Worm (Caenorhabditis elegans): ENCODE results near the gene twk-23.
A peak's percentile ranks its signal among the peaks of the same experiment; 100 is the strongest.

twk-23 gene

ce11 chrX:13818791-13819190, 4.6 kb downstream of the twk-23 start:
- TF ChIP-seq dao-5 (tag; optimal IDR thresholded peaks at IDR 0.05) (no peak), W03F9.2 (tag; optimal IDR thresholded peaks at IDR 0.05) (no peak), him-1 (tag; optimal IDR thresholded peaks at IDR 0.05) (no peak)

ce11 chrX:13811929-13812328, 11.5 kb downstream of the twk-23 start:
- TF ChIP-seq him-1 (tag; optimal IDR thresholded peaks at IDR 0.05), result no peak
- TF ChIP-seq W03F9.2 (tag; optimal IDR thresholded peaks at IDR 0.05), result no peak
- no peak for TF ChIP-seq dao-5 (tag; optimal IDR thresholded peaks at IDR 0.05)

ce11 chrX:13811156-13811555, 12.2 kb downstream of the twk-23 start:
- no peak for TF ChIP-seq dao-5 (tag; optimal IDR thresholded peaks at IDR 0.05)
- no peak for TF ChIP-seq W03F9.2 (tag; optimal IDR thresholded peaks at IDR 0.05)
- no peak for TF ChIP-seq him-1 (tag; optimal IDR thresholded peaks at IDR 0.05)

ce11 chrX:13809773-13810172, 13.6 kb downstream of the twk-23 start, which contains the start of gene obr-3:
Gene obr-3, minus strand, starts transcription at chrX:13809873.
- TF ChIP-seq dao-5 (tag; optimal IDR thresholded peaks at IDR 0.05) (no peak), him-1 (tag; optimal IDR thresholded peaks at IDR 0.05) (no peak), W03F9.2 (tag; optimal IDR thresholded peaks at IDR 0.05) (no peak)

- TF ChIP-seq him-1 (tag; optimal IDR thresholded peaks at IDR 0.05) (no peak), dao-5 (tag; optimal IDR thresholded peaks at IDR 0.05) (no peak), W03F9.2 (tag; optimal IDR thresholded peaks at IDR 0.05) (no peak)
These were observed 20.1 kb downstream of the twk-23 start for ce11 chrX:13803246-13803645.

ce11 chrX:13793525-13793924, 29.9 kb downstream of the twk-23 start, which contains the start of gene ZK1086.2:
Gene ZK1086.2, minus strand, starts transcription at chrX:13793625.
- no peak for TF ChIP-seq dao-5 (tag; optimal IDR thresholded peaks at IDR 0.05)
- no peak for TF ChIP-seq W03F9.2 (tag; optimal IDR thresholded peaks at IDR 0.05)
- TF ChIP-seq him-1 (tag; optimal IDR thresholded peaks at IDR 0.05), result no peak

- TF ChIP-seq dao-5 (tag; optimal IDR thresholded peaks at IDR 0.05), result no peak
- no peak for TF ChIP-seq W03F9.2 (tag; optimal IDR thresholded peaks at IDR 0.05)
- no peak for TF ChIP-seq him-1 (tag; optimal IDR thresholded peaks at IDR 0.05)
These were observed 32.9 kb downstream of the twk-23 start, which contains the start of gene ZK1086.3 for ce11 chrX:13790532-13790931. Gene ZK1086.3, plus strand, starts transcription at chrX:13790832.

- TF ChIP-seq him-1 (tag; optimal IDR thresholded peaks at IDR 0.05), result no peak
- no peak for TF ChIP-seq W03F9.2 (tag; optimal IDR thresholded peaks at IDR 0.05)
- no peak for TF ChIP-seq dao-5 (tag; optimal IDR thresholded peaks at IDR 0.05)
These were observed 38.1 kb downstream of the twk-23 start, which contains the start of gene F55F3.4 for ce11 chrX:13785268-13785667. Gene F55F3.4, plus strand, starts transcription at chrX:13785568.

ce11 chrX:13782074-13782462, 41.3 kb downstream of the twk-23 start:
- TF ChIP-seq dao-5 (tag; optimal IDR thresholded peaks at IDR 0.05) (no peak), him-1 (tag; optimal IDR thresholded peaks at IDR 0.05) (no peak), W03F9.2 (tag; optimal IDR thresholded peaks at IDR 0.05) (no peak)

ce11 chrX:13781445-13782073, 41.8 kb downstream of the twk-23 start:
- TF ChIP-seq dao-5 (tag; optimal IDR thresholded peaks at IDR 0.05) (no peak), W03F9.2 (tag; optimal IDR thresholded peaks at IDR 0.05) (no peak), him-1 (tag; optimal IDR thresholded peaks at IDR 0.05) (no peak)

ce11 chrX:13775508-13775907, 47.9 kb downstream of the twk-23 start:
- TF ChIP-seq dao-5 (tag; optimal IDR thresholded peaks at IDR 0.05), result no peak
- TF ChIP-seq W03F9.2 (tag; optimal IDR thresholded peaks at IDR 0.05), result no peak
- TF ChIP-seq him-1 (tag; optimal IDR thresholded peaks at IDR 0.05), result no peak

ce11 chrX:13774144-13774543, 49.2 kb downstream of the twk-23 start:
- TF ChIP-seq dao-5 (tag; optimal IDR thresholded peaks at IDR 0.05), result no peak
- TF ChIP-seq him-1 (tag; optimal IDR thresholded peaks at IDR 0.05), result no peak
- no peak for TF ChIP-seq W03F9.2 (tag; optimal IDR thresholded peaks at IDR 0.05)

- TF ChIP-seq dao-5 (tag; optimal IDR thresholded peaks at IDR 0.05), result no peak
- TF ChIP-seq W03F9.2 (tag; optimal IDR thresholded peaks at IDR 0.05), result no peak
- no peak for TF ChIP-seq him-1 (tag; optimal IDR thresholded peaks at IDR 0.05)
These were observed 50.6 kb downstream of the twk-23 start for ce11 chrX:13772734-13773133.

- TF ChIP-seq dao-5 (tag; optimal IDR thresholded peaks at IDR 0.05) (no peak), him-1 (tag; optimal IDR thresholded peaks at IDR 0.05) (no peak), W03F9.2 (tag; optimal IDR thresholded peaks at IDR 0.05) (no peak)
These were observed 52.8 kb downstream of the twk-23 start, which contains the start of gene nkb-3 for ce11 chrX:13770508-13770978. Gene nkb-3, minus strand, starts transcription at chrX:13770558.

- TF ChIP-seq him-1 (tag; optimal IDR thresholded peaks at IDR 0.05) (peak; percentile 58), dao-5 (tag; optimal IDR thresholded peaks at IDR 0.05) (no peak)
These were observed 54.8 kb downstream of the twk-23 start for ce11 chrX:13768562-13768961.

Data from whole organism, L4/young adult.